Worm (Caenorhabditis elegans) whole organism, early embryonic: Measurements from ENCODE around the gene E02C12.9.

Experiments
- hmbx-1 ChIP-seq: sonication (generic microtip); optimal IDR thresholded peaks from 2 replicates; lab custom pipeline; 2016; ENCODE audit warnings: mild to moderate bottlenecking, missing genetic modification characterization, missing compliant biosample characterization
- tbx-11 ChIP-seq: fragments of 200-800 bp; sonication (Bioruptor generic); IDR thresholded peaks from 2 replicates; pipeline ENCODE4 v1.3.6; 2022; ENCODE audit warnings: missing genetic modification characterization, missing compliant biosample characterization

DNA sequence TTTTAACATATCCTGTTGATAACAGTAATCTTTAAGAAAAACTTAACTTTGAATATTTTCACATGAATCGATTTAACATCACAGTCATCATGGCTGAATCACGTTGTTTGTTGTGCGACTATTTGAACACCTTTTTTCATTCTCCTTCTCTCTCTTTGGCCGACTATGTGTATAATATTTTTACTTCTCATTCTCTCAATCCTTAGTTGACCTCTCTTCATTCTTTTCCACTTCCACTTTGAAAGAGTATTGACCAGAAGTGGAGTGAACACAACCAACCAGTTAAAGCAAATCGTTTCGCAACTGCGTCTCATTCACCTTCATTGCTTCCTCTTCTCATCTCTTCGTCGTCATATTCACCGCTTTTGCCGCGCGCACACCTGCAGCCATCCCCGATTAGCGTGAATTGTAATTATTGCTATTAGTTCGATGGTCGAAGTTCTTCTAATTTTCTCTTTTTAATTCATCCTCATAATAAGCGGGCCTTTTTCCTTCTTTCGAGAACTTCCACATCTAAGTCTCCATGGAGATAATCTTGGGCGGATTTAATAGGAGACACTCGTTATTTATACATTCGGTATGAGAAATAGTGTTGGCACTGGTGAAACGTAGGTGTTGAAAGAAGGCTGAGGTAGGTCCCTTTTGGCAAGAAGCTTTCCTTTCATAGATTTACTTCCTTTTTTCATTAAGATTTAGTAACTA lies 19.8 kb upstream of the E02C12.9 start:
- TF ChIP-seq hmbx-1 (tag; lab: Kevin White, UChicago) (no peak), tbx-11 (GFP tag; lab: Robert Waterston, UW) (no peak)
